Worm (Caenorhabditis elegans) whole organism, L1 larva: ENCODE data around the gene C03B1.17.

ENCODE experiments used
- Y116A8C.19 ChIP-seq: sonication (generic microtip); optimal IDR thresholded peaks from 2 replicates; lab custom pipeline; 2016; ENCODE audit warnings: missing compliant biosample characterization, missing genetic modification characterization, borderline replicate concordance
- aha-1 ChIP-seq: fragments of 150-350 bp; optimal IDR thresholded peaks from 2 replicates; lab custom pipeline; 2014; ENCODE audit warnings: missing biosample characterization, missing genetic modification characterization
- alr-1 ChIP-seq: fragments of 200-800 bp; sonication (Bioruptor generic); optimal IDR thresholded peaks from 2 replicates; lab custom pipeline; 2018; ENCODE audit warnings: borderline replicate concordance, mild to moderate bottlenecking, missing genetic modification characterization, missing compliant biosample characterization
- aly-2 ChIP-seq: fragments of 150-350 bp; optimal IDR thresholded peaks from 2 replicates; lab custom pipeline; 2014; ENCODE audit warnings: missing biosample characterization, missing genetic modification characterization
- ama-1 ChIP-seq: fragments of 150-350 bp; optimal IDR thresholded peaks from 2 replicates; lab custom pipeline; 2014
- blmp-1 ChIP-seq: fragments of 150-350 bp; optimal IDR thresholded peaks from 2 replicates; lab custom pipeline; 2014; ENCODE audit warnings: missing biosample characterization, missing genetic modification characterization
- ceh-63 ChIP-seq: fragments of 200-800 bp; sonication (Bioruptor generic); optimal IDR thresholded peaks from 2 replicates; lab custom pipeline; 2018; ENCODE audit warnings: mild to moderate bottlenecking, missing genetic modification characterization, missing compliant biosample characterization
- ceh-8 ChIP-seq: fragments of 200-800 bp; sonication (Bioruptor generic); optimal IDR thresholded peaks from 2 replicates; lab custom pipeline; 2018; ENCODE audit warnings: mild to moderate bottlenecking, missing genetic modification characterization, moderate library complexity, missing compliant biosample characterization
- ceh-88 ChIP-seq: fragments of 200-800 bp; sonication (Bioruptor generic); IDR thresholded peaks from 2 replicates; pipeline ENCODE4 v1.3.6; 2022; ENCODE audit warnings: missing genetic modification characterization, missing compliant biosample characterization
- ceh-90 ChIP-seq: sonication (generic microtip); optimal IDR thresholded peaks from 2 replicates; lab custom pipeline; 2016; ENCODE audit warnings: missing genetic modification characterization, missing compliant biosample characterization
- ces-1 ChIP-seq: fragments of 150-350 bp; optimal IDR thresholded peaks from 2 replicates; lab custom pipeline; 2014; ENCODE audit warnings: missing biosample characterization, missing genetic modification reagents, missing genetic modification characterization
- efl-1 ChIP-seq, 4 experiments: fragments of 150-350 bp; optimal IDR thresholded peaks in 3 of 4; peaks in 1 of 4; 1 replicate in 1 of 4; 2 replicates in 3 of 4; lab custom pipeline; 2014; ENCODE audit warnings: missing biosample characterization in 2 of 4, missing genetic modification characterization in 2 of 4, missing genetic modification reagents in 2 of 4
- efl-3 ChIP-seq: fragments of 200-800 bp; sonication (Bioruptor generic); optimal IDR thresholded peaks from 2 replicates; lab custom pipeline; 2018; ENCODE audit warnings: mild to moderate bottlenecking, missing genetic modification characterization, missing compliant biosample characterization
- egl-27 ChIP-seq, 2 experiments: fragments of 150-350 bp in 1 of 2; sonication (generic microtip); optimal IDR thresholded peaks; 3 replicates each; lab custom pipeline; 2017 to 2018; ENCODE audit warnings: missing biosample characterization in 2 of 2, missing genetic modification characterization in 2 of 2, missing genetic modification reagents in 2 of 2
- elt-2 ChIP-seq: sonication (generic microtip); optimal IDR thresholded peaks from 2 replicates; lab custom pipeline; 2016; ENCODE audit warnings: missing genetic modification characterization, mild to moderate bottlenecking, inconsistent platforms, missing compliant biosample characterization, missing genetic modification reagents
- elt-3 ChIP-seq, 6 experiments: fragments of 150-350 bp in 1 of 6; sonication (generic microtip); optimal IDR thresholded peaks; 2 replicates each; lab custom pipeline; 2017 to 2018; ENCODE audit warnings: missing biosample characterization in 6 of 6, missing genetic modification characterization in 6 of 6, inconsistent platforms in 1 of 6
- fkh-4 ChIP-seq: sonication (generic microtip); optimal IDR thresholded peaks from 2 replicates; lab custom pipeline; 2016; ENCODE audit warnings: missing compliant biosample characterization, missing genetic modification characterization, borderline replicate concordance
- fkh-8 ChIP-seq: sonication (generic microtip); optimal IDR thresholded peaks from 2 replicates; lab custom pipeline; 2016; ENCODE audit warnings: mild to moderate bottlenecking, missing genetic modification characterization, missing compliant biosample characterization
- fos-1 ChIP-seq: fragments of 150-350 bp; optimal IDR thresholded peaks from 2 replicates; lab custom pipeline; 2014; ENCODE audit warnings: missing biosample characterization, missing genetic modification characterization
- hpl-2 ChIP-seq: fragments of 150-350 bp; optimal IDR thresholded peaks from 2 replicates; lab custom pipeline; 2014; ENCODE audit warnings: missing biosample characterization, missing genetic modification reagents, missing genetic modification characterization
- isw-1 ChIP-seq: fragments of 200-800 bp; sonication (Bioruptor generic); IDR thresholded peaks from 2 replicates; pipeline ENCODE4 v1.3.6; 2022; ENCODE audit warnings: missing genetic modification characterization, missing compliant biosample characterization
- lin-15B ChIP-seq: fragments of 150-350 bp; sonication (generic microtip); optimal IDR thresholded peaks from 3 replicates; lab custom pipeline; 2014; ENCODE audit warnings: missing biosample characterization, missing genetic modification characterization
- lin-35 ChIP-seq, 2 experiments: fragments of 150-350 bp; optimal IDR thresholded peaks; 2 replicates each; lab custom pipeline; 2014; ENCODE audit warnings: missing biosample characterization in 2 of 2, missing genetic modification characterization in 2 of 2, missing genetic modification reagents in 2 of 2
- lin-39 ChIP-seq: fragments of 150-350 bp; optimal IDR thresholded peaks from 2 replicates; lab custom pipeline; 2014; ENCODE audit warnings: missing biosample characterization, missing genetic modification reagents, missing genetic modification characterization
- lir-3 ChIP-seq: sonication (generic microtip); optimal IDR thresholded peaks from 2 replicates; lab custom pipeline; 2016; ENCODE audit warnings: mild to moderate bottlenecking, missing genetic modification characterization, moderate library complexity, missing compliant biosample characterization; ENCODE audit not compliant: poor library complexity
- mab-9 ChIP-seq: fragments of 200-800 bp; sonication (Bioruptor generic); IDR thresholded peaks from 2 replicates; pipeline ENCODE4 v1.3.6; 2022; ENCODE audit warnings: missing genetic modification reagents, missing genetic modification characterization, missing compliant biosample characterization
- nhr-20 ChIP-seq: sonication (generic microtip); optimal IDR thresholded peaks from 2 replicates; lab custom pipeline; 2016; ENCODE audit warnings: mild to moderate bottlenecking, missing genetic modification characterization, missing compliant biosample characterization
- nhr-28 ChIP-seq: fragments of 150-350 bp; optimal IDR thresholded peaks from 2 replicates; lab custom pipeline; 2014; ENCODE audit warnings: missing biosample characterization, missing genetic modification characterization
- nhr-76 ChIP-seq: sonication (generic microtip); optimal IDR thresholded peaks from 2 replicates; lab custom pipeline; 2017; ENCODE audit warnings: missing biosample characterization, missing genetic modification characterization
- nhr-77 ChIP-seq: fragments of 150-350 bp; optimal IDR thresholded peaks from 2 replicates; lab custom pipeline; 2014; ENCODE audit warnings: missing biosample characterization, missing genetic modification characterization
- nhr-84 ChIP-seq: sonication (generic microtip); optimal IDR thresholded peaks from 2 replicates; lab custom pipeline; 2017; ENCODE audit warnings: missing biosample characterization, missing genetic modification characterization
- skn-1 ChIP-seq: fragments of 150-350 bp; optimal IDR thresholded peaks from 2 replicates; lab custom pipeline; 2014; ENCODE audit warnings: missing biosample characterization, missing genetic modification characterization
- snu-23 ChIP-seq: sonication (generic microtip); optimal IDR thresholded peaks from 2 replicates; lab custom pipeline; 2016; ENCODE audit warnings: missing genetic modification characterization, missing compliant biosample characterization
- sptf-1 ChIP-seq: fragments of 150-350 bp; optimal IDR thresholded peaks from 2 replicates; lab custom pipeline; 2014; ENCODE audit warnings: missing biosample characterization, missing genetic modification characterization
- sup-37 ChIP-seq: fragments of 200-800 bp; sonication (Bioruptor generic); optimal IDR thresholded peaks from 2 replicates; lab custom pipeline; 2018; ENCODE audit warnings: mild to moderate bottlenecking, missing genetic modification characterization, missing compliant biosample characterization
- unc-62 ChIP-seq: fragments of 150-350 bp; optimal IDR thresholded peaks from 2 replicates; lab custom pipeline; 2014; ENCODE audit warnings: missing biosample characterization, missing genetic modification reagents, missing genetic modification characterization
- unc-86 ChIP-seq: sonication (generic microtip); optimal IDR thresholded peaks from 2 replicates; lab custom pipeline; 2016; ENCODE audit warnings: missing genetic modification characterization, missing compliant biosample characterization
- zip-4 ChIP-seq: fragments of 200-800 bp; sonication (Bioruptor generic); optimal IDR thresholded peaks from 2 replicates; lab custom pipeline; 2018; ENCODE audit warnings: mild to moderate bottlenecking, missing genetic modification characterization, moderate library complexity, missing compliant biosample characterization
- ztf-11 ChIP-seq, 2 experiments: sonication (generic microtip); optimal IDR thresholded peaks; 2 replicates each; lab custom pipeline; 2016 to 2017; ENCODE audit warnings: missing genetic modification characterization in 2 of 2, missing biosample characterization in 1 of 2, missing compliant biosample characterization in 1 of 2
- ztf-4 ChIP-seq: fragments of 150-350 bp; optimal IDR thresholded peaks from 2 replicates; lab custom pipeline; 2014; ENCODE audit warnings: missing biosample characterization, missing genetic modification characterization

The C03B1.17 gene

ce11 chrX:6353763-6354162 lies 19.7 kb upstream of the C03B1.17 start (continued):
- TF ChIP-seq efl-3 (GFP tag; lab: Kevin White, UChicago) (no peak), blmp-1 (tag; lab: Kevin White, UChicago) (no peak), lir-3 (tag; lab: Kevin White, UChicago) (no peak), lin-15B (tag; lab: Kevin White, UChicago) (no peak), ceh-63 (GFP tag; lab: Kevin White, UChicago) (no peak), ces-1 (GFP tag; lab: Kevin White, UChicago) (no peak), hpl-2 (GFP tag; lab: Kevin White, UChicago) (no peak), lin-39 (tag; lab: Kevin White, UChicago) (no peak), mab-9 (GFP tag; lab: Robert Waterston, UW) (no peak), aha-1 (no peak), unc-86 (tag; lab: Kevin White, UChicago) (no peak), ceh-90 (tag; lab: Kevin White, UChicago) (no peak), ztf-4 (tag; lab: Kevin White, UChicago) (no peak), Y116A8C.19 (no peak), ceh-8 (GFP tag; lab: Kevin White, UChicago) (peak; percentile 60), nhr-20 (tag; lab: Kevin White, UChicago) (peak; percentile 3), nhr-76 (tag; lab: Kevin White, UChicago) (no peak), nhr-28 (tag; lab: Kevin White, UChicago) (no peak), fkh-8 (tag; lab: Kevin White, UChicago) (peak; percentile 78), nhr-77 (tag; lab: Kevin White, UChicago) (no peak)

- TF ChIP-seq hpl-2 (GFP tag; lab: Kevin White, UChicago) (no peak), elt-2 (tag; lab: Kevin White, UChicago) (peak; percentile 15), efl-1 (optimal IDR thresholded peaks at IDR 0.05; lab: Kevin White, UChicago) (no peak), efl-1 (GFP tag; optimal IDR thresholded peaks at IDR 0.05 in 1 of 2; lab: Kevin White, UChicago) (peak in 1 of 2 experiments; percentile 91)
These were observed 18.3 kb upstream of the C03B1.17 start, which contains the start of gene C03B1.5 for ce11 chrX:6355030-6355635. Gene C03B1.5 (plus strand): TSS chrX:6355585.

- no peak for TF ChIP-seq aha-1
- no peak for TF ChIP-seq sptf-1
These were observed 15.7 kb upstream of the C03B1.17 start, which contains the start of gene C03B1.10 for ce11 chrX:6357772-6358171. Gene C03B1.10 (minus strand): TSS chrX:6357872.

ce11 chrX:6360077-6360476 lies 13.4 kb upstream of the C03B1.17 start:
- TF ChIP-seq unc-86 (tag; lab: Kevin White, UChicago), result no peak
- TF ChIP-seq sup-37 (GFP tag; lab: Kevin White, UChicago), result no peak
- TF ChIP-seq fos-1, result no peak
- TF ChIP-seq aha-1, result no peak
- no peak for TF ChIP-seq skn-1 (tag; lab: Kevin White, UChicago)
- TF ChIP-seq unc-62 (GFP tag; lab: Kevin White, UChicago), result no peak
- TF ChIP-seq ama-1 (lab: Kevin White, UChicago), result no peak
- TF ChIP-seq fkh-4, result no peak
- TF ChIP-seq lir-3 (tag; lab: Kevin White, UChicago), result no peak
- TF ChIP-seq ces-1 (GFP tag; lab: Kevin White, UChicago), result no peak

ce11 chrX:6360658-6361057 lies 12.8 kb upstream of the C03B1.17 start, which contains the start of gene C03B1.14:
Gene C03B1.14 (minus strand): TSS chrX:6360758.
- no peak for TF ChIP-seq ceh-8 (GFP tag; lab: Kevin White, UChicago)
- no peak for TF ChIP-seq elt-2 (tag; lab: Kevin White, UChicago)
- no peak for TF ChIP-seq nhr-20 (tag; lab: Kevin White, UChicago)
- no peak for TF ChIP-seq lin-35 (GFP tag; optimal IDR thresholded peaks at IDR 0.05; lab: Kevin White, UChicago)
- no peak for TF ChIP-seq nhr-84 (tag; lab: Kevin White, UChicago)
- no peak for TF ChIP-seq ceh-88 (GFP tag; lab: Robert Waterston, UW)
- TF ChIP-seq hpl-2 (GFP tag; lab: Kevin White, UChicago), result no peak
- no peak for TF ChIP-seq zip-4 (GFP tag; lab: Kevin White, UChicago)
- no peak for TF ChIP-seq ztf-11 (tag; optimal IDR thresholded peaks at IDR 0.05; lab: Kevin White, UChicago)
- no peak for TF ChIP-seq elt-3 (tag; optimal IDR thresholded peaks at IDR 0.05; lab: Kevin White, UChicago)
- no peak for TF ChIP-seq ces-1 (GFP tag; lab: Kevin White, UChicago)
- no peak for TF ChIP-seq egl-27 (tag; optimal IDR thresholded peaks at IDR 0.05; lab: Kevin White, UChicago)
- TF ChIP-seq alr-1 (tag; lab: Kevin White, UChicago), result no peak
- no peak for TF ChIP-seq isw-1 (GFP tag; lab: Robert Waterston, UW)
- no peak for TF ChIP-seq aly-2 (tag; lab: Kevin White, UChicago)
- TF ChIP-seq snu-23 (GFP tag; lab: Kevin White, UChicago), result no peak
